Worm (Caenorhabditis elegans) whole organism, L1 larva: ENCODE results near the gene tag-335.

Source experiments
- C16A3.4 ChIP-seq: fragments of 150-350 bp; optimal IDR thresholded peaks from 2 replicates; lab custom pipeline; 2014; ENCODE audit warnings: missing biosample characterization, missing genetic modification characterization
- C34B4.2 ChIP-seq: sonication (generic microtip); optimal IDR thresholded peaks from 2 replicates; lab custom pipeline; 2017; ENCODE audit warnings: mild to moderate bottlenecking, missing genetic modification characterization, missing compliant biosample characterization
- F16B12.6 ChIP-seq: fragments of 150-350 bp; optimal IDR thresholded peaks from 2 replicates; lab custom pipeline; 2014; ENCODE audit warnings: missing biosample characterization, missing genetic modification characterization
- Y116A8C.19 ChIP-seq: sonication (generic microtip); optimal IDR thresholded peaks from 2 replicates; lab custom pipeline; 2016; ENCODE audit warnings: missing compliant biosample characterization, missing genetic modification characterization, borderline replicate concordance
- alr-1 ChIP-seq: fragments of 200-800 bp; sonication (Bioruptor generic); optimal IDR thresholded peaks from 2 replicates; lab custom pipeline; 2018; ENCODE audit warnings: borderline replicate concordance, mild to moderate bottlenecking, missing genetic modification characterization, missing compliant biosample characterization
- aly-2 ChIP-seq: fragments of 150-350 bp; optimal IDR thresholded peaks from 2 replicates; lab custom pipeline; 2014; ENCODE audit warnings: missing biosample characterization, missing genetic modification characterization
- ama-1 ChIP-seq: fragments of 150-350 bp; optimal IDR thresholded peaks from 2 replicates; lab custom pipeline; 2014
- ceh-63 ChIP-seq: fragments of 200-800 bp; sonication (Bioruptor generic); optimal IDR thresholded peaks from 2 replicates; lab custom pipeline; 2018; ENCODE audit warnings: mild to moderate bottlenecking, missing genetic modification characterization, missing compliant biosample characterization
- ceh-8 ChIP-seq: fragments of 200-800 bp; sonication (Bioruptor generic); optimal IDR thresholded peaks from 2 replicates; lab custom pipeline; 2018; ENCODE audit warnings: mild to moderate bottlenecking, missing genetic modification characterization, moderate library complexity, missing compliant biosample characterization
- ceh-82 ChIP-seq, 3 experiments: fragments of 150-350 bp in 1 of 3; sonication (generic microtip) in 2 of 3; optimal IDR thresholded peaks; 2 replicates each; lab custom pipeline; 2014 to 2017; ENCODE audit warnings: missing biosample characterization in 3 of 3, missing genetic modification characterization in 3 of 3
- ceh-88 ChIP-seq: fragments of 200-800 bp; sonication (Bioruptor generic); IDR thresholded peaks from 2 replicates; pipeline ENCODE4 v1.3.6; 2022; ENCODE audit warnings: missing genetic modification characterization, missing compliant biosample characterization
- ceh-90 ChIP-seq: sonication (generic microtip); optimal IDR thresholded peaks from 2 replicates; lab custom pipeline; 2016; ENCODE audit warnings: missing genetic modification characterization, missing compliant biosample characterization
- dpl-1 ChIP-seq, 3 experiments: fragments of 150-350 bp in 2 of 3; sonication (generic microtip) in 1 of 3; optimal IDR thresholded peaks; 2 replicates each; lab custom pipeline; 2014 to 2017; ENCODE audit warnings: missing biosample characterization in 3 of 3, missing genetic modification characterization in 3 of 3, missing genetic modification reagents in 3 of 3
- dsc-1 ChIP-seq: sonication (generic microtip); optimal IDR thresholded peaks from 2 replicates; lab custom pipeline; 2016; ENCODE audit warnings: mild to moderate bottlenecking, missing genetic modification characterization, missing compliant biosample characterization
- efl-1 ChIP-seq, 4 experiments: fragments of 150-350 bp; optimal IDR thresholded peaks in 3 of 4; peaks in 1 of 4; 1 replicate in 1 of 4; 2 replicates in 3 of 4; lab custom pipeline; 2014; ENCODE audit warnings: missing biosample characterization in 2 of 4, missing genetic modification characterization in 2 of 4, missing genetic modification reagents in 2 of 4
- egl-13 ChIP-seq: sonication (generic microtip); optimal IDR thresholded peaks from 2 replicates; lab custom pipeline; 2016; ENCODE audit warnings: missing genotype, missing genetic modification reagents, missing genetic modification characterization, missing compliant biosample characterization
- egl-27 ChIP-seq, 2 experiments: fragments of 150-350 bp in 1 of 2; sonication (generic microtip); optimal IDR thresholded peaks; 3 replicates each; lab custom pipeline; 2017 to 2018; ENCODE audit warnings: missing biosample characterization in 2 of 2, missing genetic modification characterization in 2 of 2, missing genetic modification reagents in 2 of 2
- elt-2 ChIP-seq: sonication (generic microtip); optimal IDR thresholded peaks from 2 replicates; lab custom pipeline; 2016; ENCODE audit warnings: missing genetic modification characterization, mild to moderate bottlenecking, inconsistent platforms, missing compliant biosample characterization, missing genetic modification reagents
- elt-3 ChIP-seq, 6 experiments: fragments of 150-350 bp in 1 of 6; sonication (generic microtip); optimal IDR thresholded peaks; 2 replicates each; lab custom pipeline; 2017 to 2018; ENCODE audit warnings: missing biosample characterization in 6 of 6, missing genetic modification characterization in 6 of 6, inconsistent platforms in 1 of 6
- fkh-10 ChIP-seq: sonication (generic microtip); optimal IDR thresholded peaks from 2 replicates; lab custom pipeline; 2017; ENCODE audit warnings: missing biosample characterization, missing genetic modification reagents, missing genetic modification characterization
- fkh-8 ChIP-seq: sonication (generic microtip); optimal IDR thresholded peaks from 2 replicates; lab custom pipeline; 2016; ENCODE audit warnings: mild to moderate bottlenecking, missing genetic modification characterization, missing compliant biosample characterization
- grh-1 ChIP-seq: fragments of 200-800 bp; sonication (Bioruptor generic); IDR thresholded peaks from 2 replicates; pipeline ENCODE4 v1.3.6; 2022; ENCODE audit warnings: missing genetic modification reagents, missing genetic modification characterization, missing compliant biosample characterization
- hlh-17 ChIP-seq: fragments of 200-800 bp; sonication (Bioruptor generic); optimal IDR thresholded peaks from 2 replicates; lab custom pipeline; 2018; ENCODE audit warnings: missing genetic modification characterization, mild to moderate bottlenecking, missing compliant biosample characterization, moderate library complexity, borderline replicate concordance
- hlh-4 ChIP-seq: sonication (generic microtip); optimal IDR thresholded peaks from 2 replicates; lab custom pipeline; 2016; ENCODE audit warnings: mild to moderate bottlenecking, missing genetic modification characterization, missing compliant biosample characterization
- hpl-2 ChIP-seq: fragments of 150-350 bp; optimal IDR thresholded peaks from 2 replicates; lab custom pipeline; 2014; ENCODE audit warnings: missing biosample characterization, missing genetic modification reagents, missing genetic modification characterization
- irx-1 ChIP-seq: sonication (generic microtip); optimal IDR thresholded peaks from 2 replicates; lab custom pipeline; 2016; ENCODE audit warnings: missing genetic modification characterization, missing compliant biosample characterization
- isw-1 ChIP-seq: fragments of 200-800 bp; sonication (Bioruptor generic); IDR thresholded peaks from 2 replicates; pipeline ENCODE4 v1.3.6; 2022; ENCODE audit warnings: missing genetic modification characterization, missing compliant biosample characterization
- lin-13 ChIP-seq: fragments of 150-350 bp; optimal IDR thresholded peaks from 2 replicates; lab custom pipeline; 2014; ENCODE audit warnings: missing biosample characterization, missing genetic modification reagents, missing genetic modification characterization
- lin-15B ChIP-seq: fragments of 150-350 bp; sonication (generic microtip); optimal IDR thresholded peaks from 3 replicates; lab custom pipeline; 2014; ENCODE audit warnings: missing biosample characterization, missing genetic modification characterization
- lin-35 ChIP-seq, 2 experiments: fragments of 150-350 bp; optimal IDR thresholded peaks; 2 replicates each; lab custom pipeline; 2014; ENCODE audit warnings: missing biosample characterization in 2 of 2, missing genetic modification characterization in 2 of 2, missing genetic modification reagents in 2 of 2
- lin-39 ChIP-seq: fragments of 150-350 bp; optimal IDR thresholded peaks from 2 replicates; lab custom pipeline; 2014; ENCODE audit warnings: missing biosample characterization, missing genetic modification reagents, missing genetic modification characterization
- lsy-2 ChIP-seq, 2 experiments: fragments of 150-350 bp; optimal IDR thresholded peaks; 2 replicates each; lab custom pipeline; 2014; ENCODE audit warnings: missing biosample characterization in 2 of 2, missing genetic modification characterization in 2 of 2
- mab-9 ChIP-seq: fragments of 200-800 bp; sonication (Bioruptor generic); IDR thresholded peaks from 2 replicates; pipeline ENCODE4 v1.3.6; 2022; ENCODE audit warnings: missing genetic modification reagents, missing genetic modification characterization, missing compliant biosample characterization
- mdl-1 ChIP-seq, 2 experiments: fragments of 150-350 bp; optimal IDR thresholded peaks; 2 replicates each; lab custom pipeline; 2014 to 2017; ENCODE audit warnings: missing biosample characterization in 2 of 2, missing genetic modification characterization in 2 of 2, inconsistent platforms in 1 of 2
- mef-2 ChIP-seq: fragments of 150-350 bp; optimal IDR thresholded peaks from 2 replicates; lab custom pipeline; 2014; ENCODE audit warnings: missing biosample characterization, missing genetic modification characterization
- mep-1 ChIP-seq: fragments of 150-350 bp; optimal IDR thresholded peaks from 2 replicates; lab custom pipeline; 2014; ENCODE audit warnings: missing biosample characterization, missing genetic modification characterization
- nhr-11 ChIP-seq: fragments of 150-350 bp; optimal IDR thresholded peaks from 2 replicates; lab custom pipeline; 2014; ENCODE audit warnings: missing biosample characterization, missing genetic modification characterization
- nhr-237 ChIP-seq: fragments of 150-350 bp; optimal IDR thresholded peaks from 2 replicates; lab custom pipeline; 2014; ENCODE audit warnings: missing biosample characterization, missing genetic modification characterization
- nhr-84 ChIP-seq: sonication (generic microtip); optimal IDR thresholded peaks from 2 replicates; lab custom pipeline; 2017; ENCODE audit warnings: missing biosample characterization, missing genetic modification characterization
- nhr-90 ChIP-seq: sonication (generic microtip); optimal IDR thresholded peaks from 2 replicates; lab custom pipeline; 2016; ENCODE audit warnings: mild to moderate bottlenecking, missing genetic modification characterization, missing compliant biosample characterization; ENCODE audit not compliant: poor library complexity
- rnt-1 ChIP-seq: sonication (generic microtip); optimal IDR thresholded peaks from 2 replicates; lab custom pipeline; 2016; ENCODE audit warnings: mild to moderate bottlenecking, missing genetic modification characterization, moderate library complexity, missing compliant biosample characterization
- snpc-4 ChIP-seq: fragments of 150-350 bp; optimal IDR thresholded peaks from 2 replicates; lab custom pipeline; 2014; ENCODE audit warnings: missing biosample characterization, missing genetic modification characterization
- sox-4 ChIP-seq: sonication (generic microtip); optimal IDR thresholded peaks from 2 replicates; lab custom pipeline; 2016; ENCODE audit warnings: missing genetic modification characterization, missing compliant biosample characterization
- sptf-1 ChIP-seq: fragments of 150-350 bp; optimal IDR thresholded peaks from 2 replicates; lab custom pipeline; 2014; ENCODE audit warnings: missing biosample characterization, missing genetic modification characterization
- swsn-7 ChIP-seq: sonication (generic microtip); optimal IDR thresholded peaks from 2 replicates; lab custom pipeline; 2016; ENCODE audit warnings: missing genetic modification characterization, missing compliant biosample characterization
- tlp-1 ChIP-seq: fragments of 150-350 bp; optimal IDR thresholded peaks from 2 replicates; lab custom pipeline; 2014; ENCODE audit warnings: missing biosample characterization, missing genetic modification characterization
- unc-130 ChIP-seq: fragments of 150-350 bp; optimal IDR thresholded peaks from 2 replicates; lab custom pipeline; 2017; ENCODE audit warnings: missing biosample characterization, missing genetic modification characterization, inconsistent platforms
- unc-62 ChIP-seq: fragments of 150-350 bp; optimal IDR thresholded peaks from 2 replicates; lab custom pipeline; 2014; ENCODE audit warnings: missing biosample characterization, missing genetic modification reagents, missing genetic modification characterization
- xbp-1 ChIP-seq: sonication (generic microtip); optimal IDR thresholded peaks from 2 replicates; lab custom pipeline; 2016; ENCODE audit warnings: missing genetic modification characterization, missing compliant biosample characterization
- zip-4 ChIP-seq: fragments of 200-800 bp; sonication (Bioruptor generic); optimal IDR thresholded peaks from 2 replicates; lab custom pipeline; 2018; ENCODE audit warnings: mild to moderate bottlenecking, missing genetic modification characterization, moderate library complexity, missing compliant biosample characterization
- ztf-11 ChIP-seq, 2 experiments: sonication (generic microtip); optimal IDR thresholded peaks; 2 replicates each; lab custom pipeline; 2016 to 2017; ENCODE audit warnings: missing genetic modification characterization in 2 of 2, missing biosample characterization in 1 of 2, missing compliant biosample characterization in 1 of 2

The tag-335 gene

DNA sequence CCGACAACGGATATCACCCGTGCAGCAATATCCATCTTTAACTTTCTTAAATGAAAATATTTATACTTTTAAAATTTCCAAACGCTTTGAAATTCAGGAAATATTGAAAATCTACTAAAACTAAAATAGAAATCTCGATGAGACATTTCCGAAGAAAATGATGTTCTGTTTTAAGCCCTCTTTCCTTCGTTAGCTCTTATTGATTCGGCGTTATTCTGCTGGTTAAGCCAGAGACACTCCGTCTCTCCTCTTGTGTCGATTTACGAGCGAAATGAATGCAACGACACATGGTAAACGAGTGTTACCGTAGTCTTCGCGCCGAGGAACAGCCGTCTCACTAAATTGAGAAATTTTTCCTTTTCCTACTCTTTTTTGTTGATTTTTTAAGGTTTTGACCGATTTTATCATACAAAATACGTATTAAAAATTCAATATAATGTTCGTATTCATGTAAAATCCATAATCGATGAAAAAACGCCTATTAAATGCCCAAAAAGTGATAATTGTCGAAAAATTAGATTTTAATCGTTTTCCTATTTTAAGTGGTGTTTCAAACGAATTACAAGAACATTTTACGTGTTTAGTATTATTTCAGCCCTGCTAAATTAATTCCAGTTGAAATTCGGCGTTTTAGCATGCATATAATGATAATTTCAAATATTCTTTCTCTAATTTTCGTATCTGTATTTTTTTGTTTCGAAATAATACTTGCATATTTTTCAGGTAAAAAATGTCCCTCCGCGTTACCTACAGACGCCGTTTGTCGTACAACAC, 9.9 kb downstream of the tag-335 start, which contains the start of the genes ppm-1.H and rpl-34 (continued):
- TF ChIP-seq mep-1 (tag; lab: Kevin White, UChicago) (peak; percentile 73), sox-4 (tag; lab: Kevin White, UChicago) (no peak), mab-9 (GFP tag; lab: Robert Waterston, UW) (no peak), egl-13 (tag; lab: Kevin White, UChicago) (no peak), nhr-11 (tag; lab: Kevin White, UChicago) (no peak), efl-1 (optimal IDR thresholded peaks at IDR 0.05; lab: Kevin White, UChicago) (peak; percentile 73 to 86), efl-1 (GFP tag; optimal IDR thresholded peaks at IDR 0.05 in 1 of 2; lab: Kevin White, UChicago) (peak; percentile 69 to 87), alr-1 (no peak), ceh-63 (GFP tag; lab: Kevin White, UChicago) (no peak), snpc-4 (no peak), lin-35 (GFP tag; optimal IDR thresholded peaks at IDR 0.05; lab: Kevin White, UChicago) (peak; percentile 70 to 81), elt-2 (tag; lab: Kevin White, UChicago) (no peak), sptf-1 (tag; lab: Kevin White, UChicago) (no peak), hlh-4 (tag; lab: Kevin White, UChicago) (no peak), ceh-88 (GFP tag; lab: Robert Waterston, UW) (no peak), unc-130 (tag; lab: Kevin White, UChicago) (no peak), ama-1 (lab: Kevin White, UChicago) (no peak), fkh-10 (GFP tag; lab: Kevin White, UChicago) (no peak), Y116A8C.19 (tag; lab: Kevin White, UChicago) (no peak), lsy-2 (tag; optimal IDR thresholded peaks at IDR 0.05; lab: Kevin White, UChicago) (peak; percentile 96 to 98), ceh-82 (tag; optimal IDR thresholded peaks at IDR 0.05; lab: Kevin White, UChicago) (peak in 2 of 3 experiments; percentile 27 to 84), grh-1 (no peak), ceh-8 (GFP tag; lab: Kevin White, UChicago) (no peak), unc-62 (GFP tag; lab: Kevin White, UChicago) (no peak), ceh-90 (no peak), lin-13 (peak; percentile 38), xbp-1 (tag; lab: Kevin White, UChicago) (peak; percentile 65), nhr-84 (tag; lab: Kevin White, UChicago) (no peak), mef-2 (tag; lab: Kevin White, UChicago) (no peak), hlh-17 (no peak), dpl-1 (GFP tag; optimal IDR thresholded peaks at IDR 0.05; lab: Kevin White, UChicago) (peak; percentile 56 to 79 (median 66)), hpl-2 (GFP tag; lab: Kevin White, UChicago) (no peak), dsc-1 (tag; lab: Kevin White, UChicago) (peak; percentile 33), ztf-11 (tag; optimal IDR thresholded peaks at IDR 0.05; lab: Kevin White, UChicago) (no peak), C16A3.4 (tag; lab: Kevin White, UChicago) (peak; percentile 75), irx-1 (no peak), elt-3 (tag; optimal IDR thresholded peaks at IDR 0.05; lab: Kevin White, UChicago) (no peak), aly-2 (no peak), mdl-1 (tag; optimal IDR thresholded peaks at IDR 0.05; lab: Kevin White, UChicago) (peak in 1 of 2 experiments; percentile 59), lin-15B (tag; lab: Kevin White, UChicago) (peak; percentile 62), F16B12.6 (tag; lab: Kevin White, UChicago) (peak; percentile 62), nhr-237 (no peak), lin-39 (no peak), zip-4 (GFP tag; lab: Kevin White, UChicago) (no peak), rnt-1 (tag; lab: Kevin White, UChicago) (peak; percentile 55), swsn-7 (tag; lab: Kevin White, UChicago) (peak; percentile 43), egl-27 (tag; optimal IDR thresholded peaks at IDR 0.05; lab: Kevin White, UChicago) (no peak), isw-1 (peak; percentile 38), tlp-1 (tag; lab: Kevin White, UChicago) (no peak), C34B4.2 (tag; lab: Kevin White, UChicago) (no peak), fkh-8 (tag; lab: Kevin White, UChicago) (peak; percentile 54), nhr-90 (no peak)
